Fruit fly (Drosophila melanogaster) whole organism, embryonic: ENCODE measurements around the gene PK2-R2.

Experiments used
- BtbVII ChIP-seq: fragments of 200-800 bp; sonication (Bioruptor generic); optimal IDR thresholded peaks from 3 replicates; lab custom pipeline; 2017; ENCODE audit warnings: missing biosample characterization, mild to moderate bottlenecking, missing genetic modification characterization
- Bteb2 ChIP-seq: fragments of 200-800 bp; sonication (Bioruptor generic); optimal IDR thresholded peaks from 2 replicates; lab custom pipeline; 2016; ENCODE audit warnings: missing biosample characterization, missing genetic modification characterization
- CG10321 ChIP-seq: fragments of 200-800 bp; sonication (Bioruptor generic); IDR thresholded peaks from 2 replicates; pipeline ENCODE4 v1.3.6; 2022; ENCODE audit warnings: missing biosample characterization, missing genetic modification characterization
- CG10565 ChIP-seq: fragments of 200-800 bp; sonication (Bioruptor generic); optimal IDR thresholded peaks from 3 replicates; lab custom pipeline; 2016; ENCODE audit warnings: missing biosample characterization, mild to moderate bottlenecking, missing genetic modification characterization
- CG11456 ChIP-seq: fragments of 200-800 bp; sonication (Bioruptor generic); IDR thresholded peaks from 3 replicates; pipeline ENCODE4 v1.3.6; 2022; ENCODE audit warnings: missing biosample characterization, missing genetic modification characterization
- CG12104 ChIP-seq: fragments of 200-800 bp; sonication (Bioruptor generic); optimal IDR thresholded peaks from 3 replicates; lab custom pipeline; 2016; ENCODE audit warnings: missing biosample characterization, missing genetic modification characterization
- CG14441 ChIP-seq: fragments of 200-800 bp; sonication (Bioruptor generic); IDR thresholded peaks from 2 replicates; pipeline ENCODE4 v1.3.6; 2022; ENCODE audit warnings: missing biosample characterization, missing genetic modification characterization
- CG15073 ChIP-seq: fragments of 200-800 bp; sonication (Bioruptor generic); optimal IDR thresholded peaks from 2 replicates; lab custom pipeline; 2016; ENCODE audit warnings: missing biosample characterization, missing genetic modification characterization
- CG15479 ChIP-seq: fragments of 200-800 bp; sonication (Bioruptor generic); optimal IDR thresholded peaks from 3 replicates; lab custom pipeline; 2019; ENCODE audit warnings: missing biosample characterization, mild to moderate bottlenecking, missing genetic modification characterization, moderate library complexity
- CG15514 ChIP-seq: fragments of 200-800 bp; sonication (Bioruptor generic); optimal IDR thresholded peaks from 3 replicates; lab custom pipeline; 2017; ENCODE audit warnings: missing biosample characterization, missing genetic modification characterization, mild to moderate bottlenecking, moderate library complexity, missing genetic modification reagents
- CG17912 ChIP-seq: fragments of 200-800 bp; sonication (Bioruptor generic); optimal IDR thresholded peaks from 2 replicates; lab custom pipeline; 2018; ENCODE audit warnings: missing biosample characterization, mild to moderate bottlenecking, missing genetic modification characterization
- CG2120 ChIP-seq: fragments of 200-800 bp; sonication (Bioruptor generic); optimal IDR thresholded peaks from 3 replicates; lab custom pipeline; 2016; ENCODE audit warnings: missing biosample characterization, missing genetic modification characterization
- CG30020 ChIP-seq: fragments of 200-800 bp; optimal IDR thresholded peaks from 2 replicates; lab custom pipeline; 2019; ENCODE audit warnings: missing biosample characterization, mild to moderate bottlenecking, missing genetic modification characterization, moderate library complexity
- CG3065 ChIP-seq: fragments of 200-800 bp; sonication (Bioruptor generic); optimal IDR thresholded peaks from 2 replicates; lab custom pipeline; 2016; ENCODE audit warnings: missing biosample characterization, missing genetic modification characterization
- CG31388 ChIP-seq: fragments of 200-800 bp; sonication (Bioruptor generic); optimal IDR thresholded peaks from 2 replicates; lab custom pipeline; 2016; ENCODE audit warnings: missing biosample characterization, missing genetic modification characterization
- CG32532 ChIP-seq: fragments of 200-800 bp; sonication (Bioruptor generic); IDR thresholded peaks from 2 replicates; pipeline ENCODE4 v1.3.6; 2022; ENCODE audit warnings: missing biosample characterization, missing genetic modification characterization
- CG3281 ChIP-seq: fragments of 200-800 bp; sonication (Bioruptor generic); optimal IDR thresholded peaks from 3 replicates; lab custom pipeline; 2017; ENCODE audit warnings: missing biosample characterization, mild to moderate bottlenecking, missing genetic modification characterization
- CG33213 ChIP-seq: fragments of 200-800 bp; sonication (Bioruptor generic); optimal IDR thresholded peaks from 3 replicates; lab custom pipeline; 2016; ENCODE audit warnings: missing biosample characterization, missing genetic modification characterization
- CG3847 ChIP-seq: fragments of 200-800 bp; sonication (Bioruptor generic); IDR thresholded peaks from 2 replicates; pipeline ENCODE4 v1.3.6; 2022; ENCODE audit warnings: missing biosample characterization, missing genetic modification characterization
- CG4424 ChIP-seq: fragments of 200-800 bp; sonication (Bioruptor generic); optimal IDR thresholded peaks from 3 replicates; lab custom pipeline; 2016; ENCODE audit warnings: missing biosample characterization, missing genetic modification characterization
- CG4617 ChIP-seq: fragments of 200-800 bp; sonication (Bioruptor generic); optimal IDR thresholded peaks from 3 replicates; lab custom pipeline; 2016; ENCODE audit warnings: missing biosample characterization, missing genetic modification characterization, borderline replicate concordance
- CG4854 ChIP-seq: fragments of 200-800 bp; sonication (Bioruptor generic); optimal IDR thresholded peaks from 2 replicates; lab custom pipeline; 2016; ENCODE audit warnings: missing biosample characterization, missing genetic modification characterization, inconsistent platforms
- CG6175 ChIP-seq: fragments of 200-800 bp; sonication (Bioruptor generic); IDR thresholded peaks from 3 replicates; pipeline ENCODE4 v1.3.6; 2022; ENCODE audit warnings: missing biosample characterization, missing genetic modification characterization
- CG6272 ChIP-seq: fragments of 200-800 bp; sonication (Bioruptor generic); IDR thresholded peaks from 2 replicates; pipeline ENCODE4 v1.3.6; 2022; ENCODE audit warnings: missing biosample characterization, missing genetic modification characterization
- CG9215 ChIP-seq: fragments of 200-800 bp; sonication (Bioruptor generic); IDR thresholded peaks from 2 replicates; pipeline ENCODE4 v1.3.6; 2022; ENCODE audit warnings: missing biosample characterization, missing genetic modification characterization
- CoRest ChIP-seq: fragments of 200-800 bp; sonication (Bioruptor generic); optimal IDR thresholded peaks from 3 replicates; lab custom pipeline; 2018; ENCODE audit warnings: missing biosample characterization, mild to moderate bottlenecking, missing genetic modification characterization, moderate library complexity
- ERR ChIP-seq: fragments of 200-800 bp; sonication (Bioruptor generic); optimal IDR thresholded peaks from 2 replicates; lab custom pipeline; 2016; ENCODE audit warnings: missing biosample characterization, missing genetic modification characterization
- Hr3 ChIP-seq: fragments of 200-800 bp; sonication (Bioruptor generic); optimal IDR thresholded peaks from 3 replicates; lab custom pipeline; 2016; ENCODE audit warnings: missing biosample characterization, missing genetic modification characterization
- Hr51 ChIP-seq, 2 experiments: fragments of 200-800 bp; sonication (Bioruptor generic); optimal IDR thresholded peaks; 2 replicates in 1 of 2; 3 replicates in 1 of 2; lab custom pipeline; 2016 to 2018; ENCODE audit warnings: missing biosample characterization in 2 of 2, missing genetic modification characterization in 2 of 2, mild to moderate bottlenecking in 1 of 2, moderate library complexity in 1 of 2
- Jarid2 ChIP-seq: fragments of 200-800 bp; sonication (Bioruptor generic); optimal IDR thresholded peaks from 3 replicates; lab custom pipeline; 2017; ENCODE audit warnings: mild to moderate bottlenecking, missing biosample characterization, missing genetic modification reagents, missing genetic modification characterization
- Max ChIP-seq: fragments of 200-800 bp; sonication (Bioruptor generic); optimal IDR thresholded peaks from 2 replicates; lab custom pipeline; 2016; ENCODE audit warnings: missing biosample characterization, mild to moderate bottlenecking, missing genetic modification characterization
- Neu2 ChIP-seq: fragments of 200-800 bp; sonication (Bioruptor generic); optimal IDR thresholded peaks from 3 replicates; lab custom pipeline; 2016; ENCODE audit warnings: missing biosample characterization, missing genetic modification characterization, borderline replicate concordance
- Rfx ChIP-seq: fragments of 200-800 bp; sonication (Bioruptor generic); IDR thresholded peaks from 2 replicates; pipeline ENCODE4 v1.3.6; 2022; ENCODE audit warnings: missing biosample characterization, missing genetic modification characterization
- Usf ChIP-seq: fragments of 200-800 bp; sonication (Bioruptor generic); optimal IDR thresholded peaks from 2 replicates; lab custom pipeline; 2017; ENCODE audit warnings: missing genotype, missing biosample characterization, missing genetic modification characterization
- ase ChIP-seq: fragments of 200-800 bp; sonication (Bioruptor generic); IDR thresholded peaks from 3 replicates; pipeline ENCODE4 v1.3.6; 2022; ENCODE audit warnings: missing biosample characterization, missing genetic modification characterization
- bbx ChIP-seq: fragments of 200-800 bp; sonication (Bioruptor generic); IDR thresholded peaks from 2 replicates; pipeline ENCODE4 v1.3.6; 2022; ENCODE audit warnings: missing biosample characterization, missing genetic modification characterization; ENCODE audit not compliant: partially characterized antibody
- chif ChIP-seq, 2 experiments: fragments of 200-800 bp; sonication (Bioruptor generic); optimal IDR thresholded peaks; 3 replicates each; lab custom pipeline; 2016; ENCODE audit warnings: missing biosample characterization in 2 of 2, missing genetic modification characterization in 2 of 2
- cwo ChIP-seq: fragments of 200-800 bp; sonication (Bioruptor generic); optimal IDR thresholded peaks from 3 replicates; lab custom pipeline; 2017; ENCODE audit warnings: missing biosample characterization, missing genetic modification characterization, mild to moderate bottlenecking, moderate library complexity, missing genetic modification reagents
- da ChIP-seq: fragments of 200-800 bp; sonication (Bioruptor generic); optimal IDR thresholded peaks from 2 replicates; lab custom pipeline; 2016; ENCODE audit warnings: missing biosample characterization, missing genetic modification characterization
- ewg ChIP-seq: fragments of 200-800 bp; sonication (Bioruptor generic); optimal IDR thresholded peaks from 3 replicates; lab custom pipeline; 2017; ENCODE audit warnings: mild to moderate bottlenecking, missing biosample characterization, missing genetic modification reagents, missing genetic modification characterization
- exex ChIP-seq: fragments of 200-800 bp; sonication (Bioruptor generic); optimal IDR thresholded peaks from 4 replicates; lab custom pipeline; 2018; ENCODE audit warnings: missing biosample characterization, mild to moderate bottlenecking, missing genetic modification characterization, moderate library complexity
- hbn ChIP-seq: fragments of 200-800 bp; sonication (Bioruptor generic); IDR thresholded peaks from 2 replicates; pipeline ENCODE4 v1.3.6; 2022; ENCODE audit warnings: missing biosample characterization, missing genetic modification characterization; ENCODE audit not compliant: partially characterized antibody
- hth ChIP-seq: fragments of >200 bp; optimal IDR thresholded peaks from 2 replicates; lab custom pipeline; 2017; ENCODE audit warnings: inconsistent platforms
- kay ChIP-seq: fragments of 200-800 bp; sonication (Bioruptor generic); optimal IDR thresholded peaks from 2 replicates; lab custom pipeline; 2016; ENCODE audit warnings: missing biosample characterization, missing genetic modification characterization
- org-1 ChIP-seq: fragments of 200-800 bp; sonication (Bioruptor generic); optimal IDR thresholded peaks from 2 replicates; lab custom pipeline; 2017; ENCODE audit warnings: missing biosample characterization, missing genetic modification characterization
- row ChIP-seq: fragments of 200-800 bp; sonication (Bioruptor generic); IDR thresholded peaks from 3 replicates; pipeline ENCODE4 v1.3.6; 2022; ENCODE audit warnings: missing biosample characterization, missing genetic modification characterization
- run ChIP-seq: fragments of 200-800 bp; sonication (Bioruptor generic); optimal IDR thresholded peaks from 3 replicates; lab custom pipeline; 2018; ENCODE audit warnings: missing biosample characterization, mild to moderate bottlenecking, missing genetic modification characterization
- sens-2 ChIP-seq: fragments of 200-800 bp; sonication (Bioruptor generic); IDR thresholded peaks from 2 replicates; pipeline ENCODE4 v1.3.6; 2022; ENCODE audit warnings: missing biosample characterization, missing genetic modification characterization
- shn ChIP-seq: fragments of 200-800 bp; sonication (Bioruptor generic); optimal IDR thresholded peaks from 3 replicates; lab custom pipeline; 2016; ENCODE audit warnings: missing biosample characterization, missing genetic modification characterization
- slou ChIP-seq: fragments of 200-800 bp; sonication (Bioruptor generic); optimal IDR thresholded peaks from 3 replicates; lab custom pipeline; 2016; ENCODE audit warnings: missing biosample characterization, missing genetic modification characterization
- wor ChIP-seq: fragments of 200-800 bp; sonication (Bioruptor generic); IDR thresholded peaks from 2 replicates; pipeline ENCODE4 v1.3.6; 2022; ENCODE audit warnings: missing biosample characterization, missing genetic modification characterization

The PK2-R2 gene

DNA sequence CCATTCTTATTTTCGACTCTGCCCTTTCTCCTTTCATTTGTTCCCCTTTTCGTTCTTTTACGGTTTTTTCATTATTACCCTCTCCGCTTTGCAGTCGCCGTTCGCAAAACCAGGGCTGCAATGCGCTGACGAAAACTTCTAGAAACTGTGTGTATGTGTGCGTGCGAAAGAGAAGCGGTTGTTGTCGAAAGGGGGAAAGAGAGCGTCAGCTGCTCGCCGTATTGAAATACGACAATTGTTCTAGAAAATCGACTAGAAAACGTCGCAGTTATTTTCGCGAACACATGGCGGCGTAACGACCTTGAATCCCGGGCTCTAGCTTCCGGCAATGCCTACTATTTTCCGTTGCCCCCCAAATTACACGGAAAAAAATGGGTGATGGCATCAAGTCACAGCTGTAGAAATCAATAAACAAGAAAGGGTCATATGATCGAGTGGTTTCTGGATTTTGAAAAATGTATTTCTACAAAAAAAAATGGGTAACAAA lies 48.7 kb upstream of the PK2-R2 start (continued):
- TF ChIP-seq bbx (GFP tag; lab: Robert Waterston, UW) (peak; percentile 52; the same call in 1 of the 2 replicates), CG10321 (GFP tag; lab: Robert Waterston, UW) (peak; percentile 28; the same call in 1 of the 2 replicates), CG33213 (GFP tag; lab: Kevin White, UChicago) (no peak), row (GFP tag; lab: Robert Waterston, UW) (peak; percentile 33; the same call in 1 of the 3 replicates), CG30020 (tag; lab: Kevin White, UChicago) (no peak), Hr51 (GFP tag; optimal IDR thresholded peaks at IDR 0.05; lab: Kevin White, UChicago) (no peak), CG3847 (GFP tag; lab: Robert Waterston, UW) (no peak), kay (GFP tag; lab: Kevin White, UChicago) (no peak), CG9215 (no peak), shn (peak; percentile 20), CG6272 (GFP tag; lab: Robert Waterston, UW) (no peak), wor (GFP tag; lab: Robert Waterston, UW) (no peak), sens-2 (no peak), Max (peak; percentile 3), ERR (GFP tag; lab: Kevin White, UChicago) (no peak), CG12104 (no peak), hbn (GFP tag; lab: Robert Waterston, UW) (0 out of 2 replicates have a peak, but pooled peaks have one; percentile 34), Jarid2 (GFP tag; lab: Kevin White, UChicago) (no peak), chif (GFP tag; optimal IDR thresholded peaks at IDR 0.05; lab: Kevin White, UChicago) (no peak), ase (no peak), CG2120 (peak; percentile 59), ewg (no peak), CG4424 (GFP tag; lab: Kevin White, UChicago) (no peak), Neu2 (GFP tag; lab: Kevin White, UChicago) (no peak), CG6175 (GFP tag; lab: Robert Waterston, UW) (no peak), CG3281 (peak; percentile 32), CG31388 (no peak), da (GFP tag; lab: Kevin White, UChicago) (no peak), CG15514 (GFP tag; lab: Kevin White, UChicago) (no peak), Rfx (peak; percentile 46; the same call in 1 of the 2 replicates), Bteb2 (peak; percentile 7), CG3065 (GFP tag; lab: Kevin White, UChicago) (no peak), CG14441 (GFP tag; lab: Robert Waterston, UW) (no peak), CG4854 (GFP tag; lab: Kevin White, UChicago) (no peak), hth (no peak), CG15479 (peak; percentile 12), Usf (no peak), CG10565 (no peak), CG4617 (GFP tag; lab: Kevin White, UChicago) (no peak), CG32532 (GFP tag; lab: Robert Waterston, UW) (peak; percentile 61; the same call in 1 of the 2 replicates), slou (GFP tag; lab: Kevin White, UChicago) (no peak), exex (tag; lab: Kevin White, UChicago) (no peak), run (no peak), CG11456 (no peak), BtbVII (GFP tag; lab: Kevin White, UChicago) (peak; percentile 54), CG15073 (no peak), cwo (GFP tag; lab: Kevin White, UChicago) (no peak), Hr3 (GFP tag; lab: Kevin White, UChicago) (no peak), CG17912 (GFP tag; lab: Kevin White, UChicago) (no peak), org-1 (GFP tag; lab: Kevin White, UChicago) (no peak), CoRest (tag; lab: Kevin White, UChicago) (peak; percentile 27)
